Worm (Caenorhabditis elegans) whole organism, late embryonic: ENCODE measurements around the gene F45D3.2.

ENCODE experiments used
- ceh-22 ChIP-seq: sonication (generic microtip); optimal IDR thresholded peaks from 2 replicates; lab custom pipeline; 2017; ENCODE audit warnings: missing biosample characterization, missing genetic modification characterization
- syd-9 ChIP-seq: sonication (generic microtip); optimal IDR thresholded peaks from 2 replicates; lab custom pipeline; 2016; ENCODE audit warnings: mild to moderate bottlenecking, missing genetic modification characterization, moderate library complexity, missing compliant biosample characterization

DNA sequence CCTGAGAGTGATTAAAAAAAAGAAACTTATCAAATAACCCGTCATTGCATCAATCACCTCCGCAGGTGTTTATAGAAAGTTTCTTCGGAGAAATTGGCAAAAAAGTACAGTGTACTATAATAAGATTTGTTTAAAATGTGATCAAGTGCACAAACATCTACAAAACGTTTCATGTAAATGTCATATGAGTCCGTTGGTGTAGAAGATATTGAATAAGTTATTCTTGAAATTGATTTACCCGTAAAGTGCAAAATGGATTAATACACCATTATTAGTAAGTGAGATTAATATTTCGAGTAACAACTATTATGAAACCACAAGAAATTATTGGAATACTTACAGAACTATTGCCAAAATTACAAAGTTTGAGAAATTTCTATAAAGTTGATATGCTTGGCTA, 9.8 kb upstream of the F45D3.2 start:
- TF ChIP-seq syd-9 (no peak), ceh-22 (tag; lab: Kevin White, UChicago) (no peak)
